Worm (Caenorhabditis elegans) whole organism, young adult: ENCODE results near the gene F01F1.2.

ENCODE experiments used
- B0019.2 ChIP-seq: fragments of 200-800 bp; sonication (Bioruptor generic); conservative IDR thresholded peaks from 2 replicates; pipeline ENCODE4 v1.3.6; 2022; ENCODE audit warnings: missing genetic modification reagents, missing genetic modification characterization, missing compliant biosample characterization
- B0035.1 ChIP-seq: sonication (generic microtip); optimal IDR thresholded peaks from 2 replicates; lab custom pipeline; 2016; ENCODE audit warnings: missing genetic modification characterization, mild to moderate bottlenecking, missing compliant biosample characterization, missing genotype, missing genetic modification reagents
- B0336.3 ChIP-seq: fragments of 200-800 bp; sonication (Bioruptor generic); IDR thresholded peaks from 2 replicates; pipeline ENCODE4 v1.3.6; 2022; ENCODE audit warnings: missing genetic modification characterization, missing compliant biosample characterization
- C06A6.2 ChIP-seq: fragments of 200-800 bp; sonication (Bioruptor generic); conservative IDR thresholded peaks from 2 replicates; pipeline ENCODE4 v1.3.6; 2022; ENCODE audit warnings: missing genetic modification characterization, missing compliant biosample characterization
- F22D6.2 ChIP-seq: sonication (generic microtip); optimal IDR thresholded peaks from 2 replicates; lab custom pipeline; 2016; ENCODE audit warnings: mild to moderate bottlenecking, missing genetic modification characterization, missing compliant biosample characterization
- F33H1.4 ChIP-seq: fragments of 200-800 bp; sonication (Bioruptor generic); IDR thresholded peaks from 2 replicates; pipeline ENCODE4 v1.3.6; 2022; ENCODE audit warnings: missing genetic modification reagents, missing genetic modification characterization, missing compliant biosample characterization
- F39B2.1 ChIP-seq: fragments of 200-800 bp; sonication (Bioruptor generic); IDR thresholded peaks from 2 replicates; pipeline ENCODE4 v1.3.6; 2022; ENCODE audit warnings: missing genetic modification reagents, missing genetic modification characterization, missing compliant biosample characterization
- F49E8.2 ChIP-seq: sonication (generic microtip); optimal IDR thresholded peaks from 3 replicates; lab custom pipeline; 2017; ENCODE audit warnings: missing genetic modification characterization, mild to moderate bottlenecking, missing compliant biosample characterization, antibody characterized with exemption, moderate library complexity; ENCODE audit not compliant: insufficient read depth
- F52B5.7 ChIP-seq: sonication (generic microtip); optimal IDR thresholded peaks from 2 replicates; lab custom pipeline; 2016; ENCODE audit warnings: mild to moderate bottlenecking, missing genetic modification characterization, missing compliant biosample characterization
- Y53G8AR.9 ChIP-seq: fragments of 200-800 bp; sonication (Bioruptor generic); conservative IDR thresholded peaks from 2 replicates; pipeline ENCODE4 v1.3.6; 2022; ENCODE audit warnings: missing genetic modification reagents, missing genetic modification characterization, missing compliant biosample characterization
- Y67H2A.10 ChIP-seq: fragments of 200-800 bp; sonication (Bioruptor generic); conservative IDR thresholded peaks from 2 replicates; pipeline ENCODE4 v1.3.6; 2022; ENCODE audit warnings: missing genetic modification reagents, missing genetic modification characterization, missing compliant biosample characterization
- Y95B8A.8 ChIP-seq: fragments of 200-800 bp; sonication (Bioruptor generic); IDR thresholded peaks from 2 replicates; pipeline ENCODE4 v1.3.6; 2022; ENCODE audit warnings: missing genetic modification reagents, missing genetic modification characterization, missing compliant biosample characterization
- ama-1 ChIP-seq, 3 experiments: fragments of 150-350 bp in 1 of 3; sonication (generic microtip) in 2 of 3; optimal IDR thresholded peaks; 2 replicates each; lab custom pipeline; 2014 to 2018; ENCODE audit warnings: missing biosample characterization in 2 of 3, missing genetic modification characterization in 2 of 3, missing genetic modification reagents in 2 of 3
- attf-5 ChIP-seq: fragments of 200-800 bp; sonication (Bioruptor generic); optimal IDR thresholded peaks from 2 replicates; lab custom pipeline; 2018; ENCODE audit warnings: mild to moderate bottlenecking, missing genetic modification characterization, missing compliant biosample characterization
- ccch-3 ChIP-seq: fragments of 200-800 bp; sonication (Bioruptor generic); optimal IDR thresholded peaks from 2 replicates; lab custom pipeline; 2018; ENCODE audit warnings: mild to moderate bottlenecking, missing genetic modification characterization, missing compliant biosample characterization
- cebp-1 ChIP-seq, 2 experiments: fragments of 200-800 bp in 1 of 2; sonication (Bioruptor generic) in 1 of 2; sonication (generic microtip) in 1 of 2; IDR thresholded peaks in 1 of 2; optimal IDR thresholded peaks in 1 of 2; 2 replicates each; pipeline versions ENCODE4 v1.3.6 to Lab custom; 2017 to 2022; ENCODE audit warnings: missing compliant biosample characterization in 2 of 2, missing genetic modification characterization in 2 of 2, mild to moderate bottlenecking in 1 of 2, missing genetic modification reagents in 1 of 2, moderate library complexity in 1 of 2
- ceh-91 ChIP-seq: fragments of 200-800 bp; sonication (Bioruptor generic); IDR thresholded peaks from 2 replicates; pipeline ENCODE4 v1.3.6; 2022; ENCODE audit warnings: missing genetic modification reagents, missing genetic modification characterization, missing compliant biosample characterization
- dox-1 ChIP-seq: fragments of 200-800 bp; sonication (Bioruptor generic); IDR thresholded peaks from 2 replicates; pipeline ENCODE4 v1.3.6; 2022; ENCODE audit warnings: missing genetic modification reagents, missing genetic modification characterization, missing compliant biosample characterization
- him-1 ChIP-seq: sonication (generic microtip); optimal IDR thresholded peaks from 2 replicates; lab custom pipeline; 2016; ENCODE audit warnings: missing genotype, missing genetic modification reagents, missing genetic modification characterization, missing compliant biosample characterization
- hlh-12 ChIP-seq: sonication (generic microtip); optimal IDR thresholded peaks from 2 replicates; lab custom pipeline; 2016; ENCODE audit warnings: missing genetic modification characterization, missing compliant biosample characterization
- hlh-26 ChIP-seq: fragments of 200-800 bp; sonication (Bioruptor generic); conservative IDR thresholded peaks from 2 replicates; pipeline ENCODE4 v1.3.6; 2022; ENCODE audit warnings: missing genetic modification reagents, missing genetic modification characterization, missing compliant biosample characterization
- hmg-20 ChIP-seq: fragments of 200-800 bp; sonication (Bioruptor generic); IDR thresholded peaks from 2 replicates; pipeline ENCODE4 v1.3.6; 2022; ENCODE audit warnings: missing genetic modification reagents, missing genetic modification characterization, missing compliant biosample characterization
- lag-1 ChIP-seq: fragments of 200-800 bp; sonication (Bioruptor generic); IDR thresholded peaks from 2 replicates; pipeline ENCODE4 v1.3.6; 2022; ENCODE audit warnings: missing genetic modification reagents, missing genetic modification characterization, missing compliant biosample characterization
- lin-26 ChIP-seq: fragments of 200-800 bp; sonication (Bioruptor generic); IDR thresholded peaks from 2 replicates; pipeline ENCODE4 v1.3.6; 2022; ENCODE audit warnings: missing genetic modification reagents, missing genetic modification characterization, missing compliant biosample characterization
- lin-40 ChIP-seq: sonication (generic microtip); optimal IDR thresholded peaks from 2 replicates; lab custom pipeline; 2016; ENCODE audit warnings: missing genetic modification characterization, mild to moderate bottlenecking, missing compliant biosample characterization, missing genotype, missing genetic modification reagents
- lir-1 ChIP-seq: fragments of 200-800 bp; sonication (Bioruptor generic); conservative IDR thresholded peaks from 2 replicates; pipeline ENCODE4 v1.3.6; 2022; ENCODE audit warnings: missing genetic modification reagents, missing genetic modification characterization, missing compliant biosample characterization
- lsl-1 ChIP-seq: fragments of 200-800 bp; sonication (Bioruptor generic); optimal IDR thresholded peaks from 2 replicates; lab custom pipeline; 2018; ENCODE audit warnings: mild to moderate bottlenecking, missing genetic modification characterization, moderate library complexity, missing compliant biosample characterization
- madf-6 ChIP-seq: fragments of 200-800 bp; sonication (Bioruptor generic); IDR thresholded peaks from 2 replicates; pipeline ENCODE4 v1.3.6; 2022; ENCODE audit warnings: missing genetic modification reagents, missing genetic modification characterization, missing compliant biosample characterization
- madf-8 ChIP-seq: fragments of 200-800 bp; sonication (Bioruptor generic); conservative IDR thresholded peaks from 2 replicates; pipeline ENCODE4 v1.3.6; 2022; ENCODE audit warnings: missing genetic modification reagents, missing genetic modification characterization, missing compliant biosample characterization
- nhr-80 ChIP-seq: sonication (generic microtip); optimal IDR thresholded peaks from 2 replicates; lab custom pipeline; 2016; ENCODE audit warnings: missing genetic modification characterization, missing compliant biosample characterization
- rcor-1 ChIP-seq: fragments of 200-800 bp; sonication (Bioruptor generic); IDR thresholded peaks from 2 replicates; pipeline ENCODE4 v1.3.6; 2022; ENCODE audit warnings: missing genetic modification reagents, missing genetic modification characterization, missing compliant biosample characterization
- rec-8 ChIP-seq, 2 experiments: sonication (generic microtip); optimal IDR thresholded peaks; 2 replicates each; lab custom pipeline; 2016; ENCODE audit warnings: mild to moderate bottlenecking in 2 of 2, missing genetic modification characterization in 2 of 2, missing genetic modification reagents in 2 of 2, missing genotype in 2 of 2, missing biosample characterization in 1 of 2, missing compliant biosample characterization in 1 of 2, moderate library complexity in 1 of 2
- snpc-1.3 ChIP-seq: sonication (generic microtip); optimal IDR thresholded peaks from 2 replicates; lab custom pipeline; 2017; ENCODE audit warnings: missing genetic modification characterization, mild to moderate bottlenecking, missing compliant biosample characterization, antibody characterized with exemption, moderate library complexity, missing genotype, missing genetic modification reagents; ENCODE audit not compliant: insufficient read depth
- snpc-3.4 ChIP-seq: sonication (generic microtip); optimal IDR thresholded peaks from 2 replicates; lab custom pipeline; 2017; ENCODE audit warnings: missing genetic modification characterization, mild to moderate bottlenecking, missing compliant biosample characterization, antibody characterized with exemption, moderate library complexity, missing genotype, missing genetic modification reagents
- snpc-4 ChIP-seq, 5 experiments: fragments of 150-350 bp in 1 of 5; sonication (generic microtip) in 4 of 5; optimal IDR thresholded peaks; 2 replicates each; lab custom pipeline; 2014 to 2018; ENCODE audit warnings: missing genetic modification characterization in 5 of 5, missing biosample characterization in 3 of 5, antibody characterized with exemption in 2 of 5, mild to moderate bottlenecking in 2 of 5, missing compliant biosample characterization in 2 of 5, missing genotype in 2 of 5, moderate library complexity in 2 of 5, missing genetic modification reagents in 1 of 5
- tbp1 ChIP-seq: fragments of 200-800 bp; sonication (Bioruptor generic); optimal IDR thresholded peaks from 2 replicates; lab custom pipeline; 2018; ENCODE audit warnings: mild to moderate bottlenecking, missing genetic modification characterization, missing compliant biosample characterization
- unc-130 ChIP-seq: sonication (generic microtip); optimal IDR thresholded peaks from 2 replicates; lab custom pipeline; 2016; ENCODE audit warnings: missing genetic modification reagents, missing genetic modification characterization, missing compliant biosample characterization
- unc-62 ChIP-seq: fragments of 150-350 bp; optimal IDR thresholded peaks from 2 replicates; lab custom pipeline; 2014; ENCODE audit warnings: missing biosample characterization, missing genetic modification reagents, missing genetic modification characterization
- xnd-1 ChIP-seq: sonication (generic microtip); optimal IDR thresholded peaks from 2 replicates; lab custom pipeline; 2016; ENCODE audit warnings: missing genotype, missing genetic modification reagents, missing genetic modification characterization, missing compliant biosample characterization
- ztf-22 ChIP-seq: fragments of 200-800 bp; sonication (Bioruptor generic); optimal IDR thresholded peaks from 2 replicates; lab custom pipeline; 2018; ENCODE audit warnings: mild to moderate bottlenecking, missing genetic modification characterization, moderate library complexity, missing compliant biosample characterization
- ztf-6 ChIP-seq: fragments of 200-800 bp; sonication (Bioruptor generic); IDR thresholded peaks from 2 replicates; pipeline ENCODE4 v1.3.6; 2022; ENCODE audit warnings: missing genetic modification reagents, missing genetic modification characterization, missing compliant biosample characterization

Gene F01F1.2

ce11 chrIII:5859008-5859407, 19.3 kb upstream of the F01F1.2 start, which contains the start of gene dpf-4:
dpf-4 (plus strand) TSS chrIII:5859308.
- TF ChIP-seq C06A6.2 (GFP tag; lab: Robert Waterston, UW) (no peak), ama-1 (optimal IDR thresholded peaks at IDR 0.05; lab: Kevin White, UChicago) (peak; percentile 47), ama-1 (GFP tag; optimal IDR thresholded peaks at IDR 0.05; lab: Kevin White, UChicago) (no peak), ztf-22 (GFP tag; lab: Kevin White, UChicago) (no peak), F52B5.7 (tag; lab: Kevin White, UChicago) (no peak), lin-26 (GFP tag; lab: Robert Waterston, UW) (no peak)

DNA sequence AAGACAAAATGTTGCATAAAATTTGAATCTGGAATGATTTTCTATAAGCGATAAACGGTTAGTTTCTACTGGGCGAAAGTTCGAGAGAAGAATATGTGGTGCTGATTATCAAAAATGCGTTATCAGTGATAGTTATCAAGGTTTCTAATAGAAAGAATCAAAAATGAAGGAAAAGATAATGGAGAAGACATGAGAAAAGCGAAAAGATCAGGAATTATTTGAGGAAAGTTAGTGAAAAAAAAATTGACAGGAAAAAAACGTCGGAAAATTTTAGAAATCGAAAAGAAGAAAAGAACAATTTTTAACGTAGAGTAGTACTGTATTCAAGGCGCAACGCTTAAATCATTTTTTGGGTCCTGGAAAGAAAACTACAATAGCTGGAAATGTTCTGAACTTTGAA, 14.6 kb upstream of the F01F1.2 start, which contains the start of gene dnpp-1:
dnpp-1 (minus strand) TSS at position 30 of the 400 bp plus-strand sequence.
- TF ChIP-seq snpc-4 (GFP tag; optimal IDR thresholded peaks at IDR 0.05; lab: Kevin White, UChicago) (no peak), snpc-4 (tag; optimal IDR thresholded peaks at IDR 0.05; lab: Kevin White, UChicago) (no peak), hlh-26 (GFP tag; lab: Robert Waterston, UW) (no peak), unc-130 (GFP tag; lab: Kevin White, UChicago) (no peak), nhr-80 (tag; lab: Kevin White, UChicago) (peak; percentile 69), tbp1 (GFP tag; lab: Kevin White, UChicago) (peak; percentile 12), xnd-1 (tag; lab: Kevin White, UChicago) (peak; percentile 68), him-1 (tag; lab: Kevin White, UChicago) (peak; percentile 41), F33H1.4 (GFP tag; lab: Robert Waterston, UW) (peak; percentile 87), dox-1 (GFP tag; lab: Robert Waterston, UW) (0 out of 2 replicates have a peak, but pooled peaks have one; percentile 22), B0336.3 (GFP tag; lab: Robert Waterston, UW) (no peak), unc-62 (no peak), snpc-3.4 (no peak), ceh-91 (GFP tag; lab: Robert Waterston, UW) (peak; percentile 57; the same call in 1 of the 2 replicates), F49E8.2 (tag; lab: Kevin White, UChicago) (no peak), lir-1 (no peak), F39B2.1 (no peak), snpc-1.3 (tag; lab: Kevin White, UChicago) (no peak), madf-8 (GFP tag; lab: Robert Waterston, UW) (peak; percentile 53), rcor-1 (GFP tag; lab: Robert Waterston, UW) (no peak), attf-5 (no peak), ama-1 (optimal IDR thresholded peaks at IDR 0.05; lab: Kevin White, UChicago) (no peak), ama-1 (GFP tag; optimal IDR thresholded peaks at IDR 0.05; lab: Kevin White, UChicago) (no peak), madf-6 (GFP tag; lab: Robert Waterston, UW) (peak; percentile 82), B0035.1 (tag; lab: Kevin White, UChicago) (no peak), lsl-1 (GFP tag; lab: Kevin White, UChicago) (peak; percentile 92), Y95B8A.8 (GFP tag; lab: Robert Waterston, UW) (no peak)

ce11 chrIII:5864270-5864669, 14.1 kb upstream of the F01F1.2 start, which contains the start of gene rabn-5:
rabn-5 (plus strand) TSS chrIII:5864553.
- no peak for TF ChIP-seq cebp-1 (GFP tag; IDR thresholded peaks at IDR 0.05; lab: Robert Waterston, UW)
- TF ChIP-seq cebp-1 (tag; optimal IDR thresholded peaks at IDR 0.05; lab: Kevin White, UChicago) = peak; percentile 7
- TF ChIP-seq ccch-3 (GFP tag; lab: Kevin White, UChicago) = no peak

DNA sequence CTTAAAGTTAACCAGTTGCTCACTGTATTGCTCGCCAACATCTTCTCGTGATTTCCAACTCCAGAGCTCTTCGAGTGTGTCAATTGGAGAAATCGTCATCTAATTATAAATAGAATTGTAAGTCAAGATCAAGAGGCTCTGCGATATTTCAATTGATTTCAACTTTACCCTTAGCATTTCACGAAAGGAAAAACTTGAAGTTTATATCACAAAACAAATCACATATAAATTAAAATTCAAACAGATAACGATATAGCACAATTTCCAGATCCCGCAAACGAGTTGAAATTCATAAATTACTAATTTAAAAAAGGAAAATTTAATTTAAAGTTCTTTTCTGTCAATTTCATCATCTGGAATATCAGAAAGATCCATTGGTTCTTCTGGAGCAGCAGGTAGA, 10.0 kb upstream of the F01F1.2 start, which contains the start of gene eng-1:
eng-1 (minus strand) TSS at position 101 of the 400 bp plus-strand sequence.
- TF ChIP-seq cebp-1 (GFP tag; IDR thresholded peaks at IDR 0.05; lab: Robert Waterston, UW) (no peak), cebp-1 (tag; optimal IDR thresholded peaks at IDR 0.05; lab: Kevin White, UChicago) (no peak), B0019.2 (GFP tag; lab: Robert Waterston, UW) (no peak), rcor-1 (GFP tag; lab: Robert Waterston, UW) (no peak), rec-8 (tag; optimal IDR thresholded peaks at IDR 0.05; lab: Kevin White, UChicago) (no peak), hmg-20 (GFP tag; lab: Robert Waterston, UW) (no peak), snpc-3.4 (no peak), lag-1 (GFP tag; lab: Robert Waterston, UW) (no peak), F22D6.2 (tag; lab: Kevin White, UChicago) (no peak), ztf-6 (GFP tag; lab: Robert Waterston, UW) (no peak), lin-40 (tag; lab: Kevin White, UChicago) (no peak), ztf-22 (GFP tag; lab: Kevin White, UChicago) (no peak), hlh-12 (tag; lab: Kevin White, UChicago) (no peak), Y67H2A.10 (no peak), Y53G8AR.9 (no peak)
